Worm (Caenorhabditis elegans): ENCODE data around the gene rpl-42.

DNA sequence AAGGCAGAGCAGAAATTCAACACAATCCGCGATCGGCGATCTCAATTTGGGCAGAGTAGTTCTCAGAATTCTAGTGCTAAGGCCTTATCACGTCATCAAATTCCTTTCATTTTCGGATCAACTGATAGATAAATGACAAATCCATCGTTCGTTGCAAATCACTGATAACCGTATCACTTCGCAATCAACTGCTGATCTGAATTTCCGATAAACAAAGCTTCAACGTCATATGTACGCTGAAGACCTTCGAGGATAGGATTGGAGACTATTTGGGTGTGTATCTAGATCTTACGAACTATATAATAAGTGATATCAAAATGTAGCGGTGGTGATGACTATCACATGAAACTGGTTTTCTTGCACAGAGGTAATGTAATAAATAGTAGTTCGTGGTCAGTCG is 35.3 kb upstream of the rpl-42 start:
- TF ChIP-seq pha-4 (tag; optimal IDR thresholded peaks at IDR 0.05) = no peak
- no peak for TF ChIP-seq lin-26 (GFP tag; IDR thresholded peaks at IDR 0.05)
- no peak for TF ChIP-seq K12H6.12 (tag; optimal IDR thresholded peaks at IDR 0.05)
- no peak for TF ChIP-seq ceh-27 (GFP tag; optimal IDR thresholded peaks at IDR 0.05)
- TF ChIP-seq ztf-26 (tag; optimal IDR thresholded peaks at IDR 0.05) = no peak
- TF ChIP-seq K11D2.4 (GFP tag; IDR thresholded peaks at IDR 0.05) = no peak
- TF ChIP-seq unc-62 (GFP tag; optimal IDR thresholded peaks at IDR 0.05) = no peak
- TF ChIP-seq ceh-40 (GFP tag; IDR thresholded peaks at IDR 0.05) = no peak
- TF ChIP-seq madf-8 (GFP tag; conservative IDR thresholded peaks at IDR 0.05) = no peak

All from whole organism, young adult.